Worm (Caenorhabditis elegans) whole organism, midembryonic: ENCODE results near the gene Y65A5A.24.
"Not testable (repeated sequence)": the region's sequence is repeated elsewhere in the genome, so short reads cannot be mapped to it uniquely, and the experiment has no call there.

Source experiments
- T22C8.4 ChIP-seq: fragments of 200-800 bp; sonication (Bioruptor generic); IDR thresholded peaks from 2 replicates; pipeline ENCODE4 v1.3.6; 2022; ENCODE audit warnings: missing genetic modification characterization, missing compliant biosample characterization
- cog-1 ChIP-seq: sonication (generic microtip); optimal IDR thresholded peaks from 2 replicates; lab custom pipeline; 2016; ENCODE audit warnings: missing genetic modification characterization, missing compliant biosample characterization
- flt-1 ChIP-seq: fragments of 200-800 bp; sonication (Bioruptor generic); IDR thresholded peaks from 2 replicates; pipeline ENCODE4 v1.3.6; 2022; ENCODE audit warnings: missing genetic modification characterization, missing compliant biosample characterization
- klf-2 ChIP-seq: fragments of 200-800 bp; sonication (Bioruptor generic); conservative IDR thresholded peaks from 2 replicates; pipeline ENCODE4 v1.3.6; 2022; ENCODE audit warnings: missing genetic modification reagents, missing genetic modification characterization, missing compliant biosample characterization
- med-1 ChIP-seq: sonication (generic microtip); optimal IDR thresholded peaks from 2 replicates; lab custom pipeline; 2017; ENCODE audit warnings: missing genetic modification characterization, mild to moderate bottlenecking, missing compliant biosample characterization, antibody characterized with exemption, missing genetic modification reagents; ENCODE audit not compliant: insufficient read depth
- ref-1 ChIP-seq: fragments of 200-800 bp; sonication (Bioruptor generic); conservative IDR thresholded peaks from 2 replicates; pipeline ENCODE4 v1.3.6; 2022; ENCODE audit warnings: missing genetic modification reagents, missing genetic modification characterization, missing compliant biosample characterization
- tab-1 ChIP-seq: fragments of 200-800 bp; sonication (Bioruptor generic); IDR thresholded peaks from 2 replicates; pipeline ENCODE4 v1.3.6; 2022; ENCODE audit warnings: missing genetic modification characterization, missing compliant biosample characterization
- ztf-23 ChIP-seq: fragments of 200-800 bp; sonication (Bioruptor generic); IDR thresholded peaks from 2 replicates; pipeline ENCODE4 v1.3.6; 2022; ENCODE audit warnings: missing genetic modification reagents, missing genetic modification characterization, missing compliant biosample characterization
- ztf-29 ChIP-seq: fragments of 200-800 bp; sonication (Bioruptor generic); IDR thresholded peaks from 2 replicates; pipeline ENCODE4 v1.3.6; 2022; ENCODE audit warnings: missing genetic modification reagents, missing genetic modification characterization, missing compliant biosample characterization

Gene Y65A5A.24

ce11 chrIV:16421903-16422557, 28.3 kb downstream of the Y65A5A.24 start:
- TF ChIP-seq tab-1 (GFP tag; lab: Robert Waterston, UW): no peak; the same call in 1 of the 2 replicates
- TF ChIP-seq ztf-23: no peak
- no peak for TF ChIP-seq cog-1 (tag; lab: Kevin White, UChicago)
- TF ChIP-seq ref-1 (GFP tag; lab: Robert Waterston, UW): no peak
- TF ChIP-seq klf-2 (GFP tag; lab: Robert Waterston, UW): no peak
- no peak for TF ChIP-seq flt-1 (GFP tag; lab: Robert Waterston, UW)
- TF ChIP-seq ztf-29: no peak
- TF ChIP-seq med-1: no peak
- no peak for TF ChIP-seq T22C8.4

DNA sequence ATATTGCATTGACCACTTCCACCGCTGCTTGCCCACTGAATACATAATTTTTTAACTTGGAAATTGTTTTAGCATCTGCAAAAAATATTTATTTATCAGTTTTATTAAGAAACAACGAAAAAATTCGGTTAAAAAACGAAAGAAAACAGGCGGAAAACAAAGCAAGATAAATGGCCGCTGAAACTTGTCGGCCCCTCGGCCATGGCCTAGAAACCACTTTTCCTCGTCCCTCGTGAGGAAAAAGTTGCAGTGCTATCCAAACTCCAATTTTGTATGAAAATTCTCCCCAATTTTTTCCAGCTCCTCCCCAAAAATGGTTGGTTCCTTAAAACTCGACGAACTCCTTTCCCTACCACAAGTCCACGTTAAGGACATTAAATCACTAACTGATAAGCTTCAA, 30.6 kb downstream of the Y65A5A.24 start, which contains the start of gene Y10G11A.1:
Y10G11A.1 (plus strand) TSS at position 301 of the 400 bp plus-strand sequence.
- TF ChIP-seq cog-1 (tag; lab: Kevin White, UChicago); tab-1 (GFP tag; lab: Robert Waterston, UW); ref-1 (GFP tag; lab: Robert Waterston, UW): not testable (repeated sequence)

- TF ChIP-seq flt-1 (GFP tag; lab: Robert Waterston, UW) (no peak), med-1 (no peak), T22C8.4 (no peak), ref-1 (GFP tag; lab: Robert Waterston, UW) (no peak), ztf-29 (no peak), cog-1 (tag; lab: Kevin White, UChicago) (no peak), klf-2 (GFP tag; lab: Robert Waterston, UW) (no peak), ztf-23 (no peak), tab-1 (GFP tag; lab: Robert Waterston, UW) (no peak)
Measured at ce11 chrIV:16431929-16432328, 38.2 kb downstream of the Y65A5A.24 start, which contains the start of gene dlc-3. dlc-3 (plus strand) TSS chrIV:16432229.

ce11 chrIV:16442963-16443362, 49.2 kb downstream of the Y65A5A.24 start, which contains the start of gene dlc-4:
dlc-4 (plus strand) TSS chrIV:16443263.
- TF ChIP-seq ztf-29 (no peak), klf-2 (GFP tag; lab: Robert Waterston, UW) (no peak), flt-1 (GFP tag; lab: Robert Waterston, UW) (no peak), cog-1 (tag; lab: Kevin White, UChicago) (no peak), med-1 (no peak), T22C8.4 (no peak), tab-1 (GFP tag; lab: Robert Waterston, UW) (no peak), ref-1 (GFP tag; lab: Robert Waterston, UW) (no peak), ztf-23 (no peak)
